Worm (Caenorhabditis elegans) whole organism, L4/young adult: ENCODE results near the gene snr-4.

Source experiments
- W03F9.2 ChIP-seq: fragments of 150-350 bp; optimal IDR thresholded peaks from 2 replicates; lab custom pipeline; 2014; ENCODE audit warnings: missing biosample characterization, missing genetic modification characterization
- dao-5 ChIP-seq: sonication (generic microtip); optimal IDR thresholded peaks from 2 replicates; lab custom pipeline; 2016; ENCODE audit warnings: missing genotype, missing genetic modification characterization, moderate library complexity, missing compliant biosample characterization
- him-1 ChIP-seq: sonication (generic microtip); optimal IDR thresholded peaks from 2 replicates; lab custom pipeline; 2016; ENCODE audit warnings: missing genotype, missing genetic modification reagents, missing genetic modification characterization, missing compliant biosample characterization

DNA sequence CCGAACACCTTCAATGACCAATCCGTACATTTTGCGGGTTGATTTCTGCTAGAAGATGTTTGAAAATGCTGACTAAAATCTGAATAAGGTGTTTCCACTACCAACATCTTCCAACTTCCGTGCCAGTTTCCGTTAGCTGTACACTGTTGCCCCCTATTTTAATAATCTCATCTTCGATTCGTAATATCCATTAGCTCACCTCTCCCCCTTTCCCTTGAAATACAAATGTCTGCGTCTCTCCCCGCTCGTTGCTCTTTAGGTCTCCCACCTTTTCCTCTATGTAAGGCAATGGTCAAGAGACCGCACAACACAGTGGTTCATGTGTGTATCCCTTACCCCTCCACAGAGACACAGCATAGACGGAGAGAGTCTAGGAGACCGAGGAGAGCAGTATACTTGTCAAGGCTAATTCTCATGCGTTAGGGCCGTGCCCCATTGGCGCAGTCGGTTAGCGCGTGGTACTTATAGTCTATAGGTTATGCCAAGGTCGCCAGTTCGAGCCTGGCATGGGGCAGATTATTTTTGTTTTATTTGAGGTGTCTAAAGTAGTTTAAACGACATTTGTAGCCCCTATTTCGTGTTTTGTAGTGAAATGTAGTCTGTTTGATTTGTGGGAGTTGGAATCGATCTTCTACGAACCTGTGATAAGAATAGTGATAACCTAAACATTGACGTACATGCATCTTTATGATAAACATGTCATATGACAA, 22.4 kb upstream of the snr-4 start, which contains the start of gene gcy-33:
- TF ChIP-seq him-1 (peak; percentile 48), dao-5 (tag; lab: Kevin White, UChicago) (peak; percentile 94), W03F9.2 (peak; percentile 62)
